Fruit fly (Drosophila melanogaster) S2 (cell line): ENCODE data around the gene mthl15.

ENCODE experiments used
- CG8478 ChIP-seq: fragments of >200 bp; optimal IDR thresholded peaks from 2 replicates; lab custom pipeline; 2018
- CTCF ChIP-seq, 2 experiments: fragments of >200 bp; optimal IDR thresholded peaks; 2 replicates each; lab custom pipeline; 2018

dm6 chr2L:10266511-10266910 is 28.4 kb upstream of the mthl15 start, which contains the start of gene CG4953:
- TF ChIP-seq CG8478 (lab: Kevin White, UChicago) (no peak), CTCF (optimal IDR thresholded peaks at IDR 0.05; lab: Kevin White, UChicago) (no peak)
